Worm (Caenorhabditis elegans): ENCODE measurements around the gene Y6D1A.2.

ce11 chrII:11813895-11814369 lies 5.8 kb downstream of the Y6D1A.2 start, which contains the start of gene F43G6.8:
- TF ChIP-seq F13H6.1 (tag; optimal IDR thresholded peaks at IDR 0.05) (no peak), pha-4 (tag; optimal IDR thresholded peaks at IDR 0.05) (no peak), ama-1 (optimal IDR thresholded peaks at IDR 0.05) (no peak), hlh-6 (tag; optimal IDR thresholded peaks at IDR 0.05) (no peak), ceh-19 (GFP tag; optimal IDR thresholded peaks at IDR 0.05) (no peak), elt-4 (tag; optimal IDR thresholded peaks at IDR 0.05) (no peak), hlh-30 (tag; optimal IDR thresholded peaks at IDR 0.05; ENCODE audit: insufficient read depth) (peak; percentile 84), ets-4 (tag; optimal IDR thresholded peaks at IDR 0.05) (no peak), fax-1 (tag; optimal IDR thresholded peaks at IDR 0.05) (no peak), nfya-1 (tag; optimal IDR thresholded peaks at IDR 0.05) (peak; percentile 21), pqm-1 (tag; optimal IDR thresholded peaks at IDR 0.05) (no peak), fkh-10 (GFP tag; optimal IDR thresholded peaks at IDR 0.05) (no peak), Y22D7AL.16 (tag; optimal IDR thresholded peaks at IDR 0.05) (no peak)

Measured in whole organism, late embryonic.